Worm (Caenorhabditis elegans) whole organism, L3 larva: Measurements from ENCODE around the gene F17H10.2.

ENCODE experiments used
- egl-27 ChIP-seq: sonication (generic microtip); optimal IDR thresholded peaks from 4 replicates; lab custom pipeline; 2017; ENCODE audit warnings: missing biosample characterization, missing genetic modification reagents, missing genetic modification characterization
- elt-1 ChIP-seq: fragments of 150-350 bp; optimal IDR thresholded peaks from 2 replicates; lab custom pipeline; 2014; ENCODE audit warnings: missing biosample characterization, missing genetic modification characterization
- elt-3 ChIP-seq, 3 experiments: fragments of 150-350 bp in 1 of 3; sonication (generic microtip) in 2 of 3; optimal IDR thresholded peaks; 2 replicates in 2 of 3; 4 replicates in 1 of 3; lab custom pipeline; 2014 to 2017; ENCODE audit warnings: missing biosample characterization in 3 of 3, missing genetic modification characterization in 3 of 3

ce11 chrX:13134807-13135206 is 21.2 kb downstream of the F17H10.2 start, which contains the start of gene F09A5.2:
- TF ChIP-seq egl-27 (tag; lab: Kevin White, UChicago) (no peak), elt-1 (no peak), elt-3 (tag; optimal IDR thresholded peaks at IDR 0.05; lab: Kevin White, UChicago) (no peak)
